Fruit fly (Drosophila melanogaster): ENCODE results near the gene CG14391.

CG14391 gene

dm6 chr3R:12697571-12698039 is 3.0 kb upstream of the CG14391 start (continued):
- TF ChIP-seq CG14710 (tag; optimal IDR thresholded peaks at IDR 0.05) (peak; percentile 65), CG13424 (tag; optimal IDR thresholded peaks at IDR 0.05) (no peak), row (GFP tag; IDR thresholded peaks at IDR 0.05) (0 out of 3 replicates have a peak, but pooled peaks have one; percentile 12), CG9727 (GFP tag; optimal IDR thresholded peaks at IDR 0.05) (no peak), br (optimal IDR thresholded peaks at IDR 0.05) (no peak), salm (tag; optimal IDR thresholded peaks at IDR 0.05) (no peak), fru (optimal IDR thresholded peaks at IDR 0.05) (no peak), CG9437 (GFP tag; optimal IDR thresholded peaks at IDR 0.05) (no peak), toy (GFP tag; IDR thresholded peaks at IDR 0.05) (no peak), CG17186 (GFP tag; optimal IDR thresholded peaks at IDR 0.05) (peak; percentile 50), CG6272 (GFP tag; IDR thresholded peaks at IDR 0.05) (no peak), her (GFP tag; optimal IDR thresholded peaks at IDR 0.05) (no peak), kay (GFP tag; optimal IDR thresholded peaks at IDR 0.05) (peak; percentile 63), gsb (GFP tag; IDR thresholded peaks at IDR 0.05) (no peak), pnt (GFP tag; optimal IDR thresholded peaks at IDR 0.05) (no peak), CG15696 (tag; optimal IDR thresholded peaks at IDR 0.05) (no peak), CG2712 (tag; optimal IDR thresholded peaks at IDR 0.05) (peak; percentile 30), insv (GFP tag; optimal IDR thresholded peaks at IDR 0.05) (no peak), run (tag; optimal IDR thresholded peaks at IDR 0.05) (no peak), Jarid2 (GFP tag; optimal IDR thresholded peaks at IDR 0.05) (peak; percentile 46), amos (GFP tag; IDR thresholded peaks at IDR 0.05; ENCODE audit: partially characterized antibody) (peak; percentile 53), CG8290 (GFP tag; optimal IDR thresholded peaks at IDR 0.05) (no peak), CG8290 (tag; optimal IDR thresholded peaks at IDR 0.05) (no peak), CG9876 (GFP tag; optimal IDR thresholded peaks at IDR 0.05) (no peak), CG10274 (GFP tag; optimal IDR thresholded peaks at IDR 0.05) (no peak), CG6254 (GFP tag; optimal IDR thresholded peaks at IDR 0.05) (no peak), HLH3B (GFP tag; IDR thresholded peaks at IDR 0.05) (no peak), CG9817 (tag; optimal IDR thresholded peaks at IDR 0.05) (no peak), CG7271 (tag; optimal IDR thresholded peaks at IDR 0.05) (no peak), CG6683 (GFP tag; optimal IDR thresholded peaks at IDR 0.05) (no peak), ttk (GFP tag; IDR thresholded peaks at IDR 0.05) (no peak), cato (GFP tag; optimal IDR thresholded peaks at IDR 0.05; ENCODE audit: borderline replicate concordance) (no peak), h (optimal IDR thresholded peaks at IDR 0.05) (no peak), sens (GFP tag) (peak; percentile 76), CG4282 (GFP tag; optimal IDR thresholded peaks at IDR 0.05) (no peak), Nf-YA (GFP tag; IDR thresholded peaks at IDR 0.05) (no peak), CG2889 (GFP tag; IDR thresholded peaks at IDR 0.05) (no peak), CG11085 (GFP tag; IDR thresholded peaks at IDR 0.05) (no peak), CG3407 (GFP tag; optimal IDR thresholded peaks at IDR 0.05) (no peak), Sry-δ (GFP tag; optimal IDR thresholded peaks at IDR 0.05) (peak; percentile 57), CG8765 (GFP tag; IDR thresholded peaks at IDR 0.05) (no peak), CG9797 (GFP tag; optimal IDR thresholded peaks at IDR 0.05) (peak; percentile 99), nau (GFP tag; optimal IDR thresholded peaks at IDR 0.05) (no peak), bab2 (GFP tag; optimal IDR thresholded peaks at IDR 0.05) (no peak), CG18262 (tag; optimal IDR thresholded peaks at IDR 0.05) (peak; percentile 5), eve (GFP tag; optimal IDR thresholded peaks at IDR 0.05) (no peak), NC2α (GFP tag; optimal IDR thresholded peaks at IDR 0.05) (no peak), CG7987 (GFP tag; optimal IDR thresholded peaks at IDR 0.05) (no peak), schlank (tag; optimal IDR thresholded peaks at IDR 0.05) (no peak), CG3995 (GFP tag; optimal IDR thresholded peaks at IDR 0.05) (no peak), CG16779 (GFP tag; IDR thresholded peaks at IDR 0.05) (no peak), MBD-R2 (GFP tag; IDR thresholded peaks at IDR 0.05) (peak; percentile 41; the same call in 1 of the 2 replicates), CG2202 (tag; optimal IDR thresholded peaks at IDR 0.05) (no peak), CG43689 (GFP tag; IDR thresholded peaks at IDR 0.05) (no peak)
